Worm (Caenorhabditis elegans): ENCODE data around the gene lido-17.

DNA sequence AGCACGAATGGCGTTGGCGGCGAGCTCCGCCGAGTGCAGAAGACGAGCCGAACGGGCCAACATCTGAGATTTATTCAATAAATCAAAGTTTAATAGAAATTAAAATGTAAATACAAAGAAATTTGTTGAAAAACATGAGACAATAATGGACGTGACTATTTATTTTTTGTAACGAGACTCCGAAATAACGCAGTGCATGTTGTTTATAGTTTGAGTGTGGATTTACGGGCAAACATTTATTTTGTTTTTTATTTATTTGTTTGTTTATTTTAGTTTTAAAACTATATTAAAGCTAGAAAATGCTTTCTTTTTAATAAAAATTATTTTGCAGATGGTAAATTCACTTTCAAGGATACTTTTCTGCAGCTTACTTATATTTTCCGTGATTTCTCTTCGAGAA, 40.0 kb downstream of the lido-17 start, which contains the start of the genes sdhb-1 and cup-15:
- TF ChIP-seq W03F9.2 (tag; optimal IDR thresholded peaks at IDR 0.05) (no peak), dao-5 (tag; optimal IDR thresholded peaks at IDR 0.05) (no peak)
